Worm (Caenorhabditis elegans) whole organism, early embryonic: Measurements from ENCODE around the gene elo-4.

Experiments used
- F13C5.2 ChIP-seq: sonication (generic microtip); optimal IDR thresholded peaks from 2 replicates; lab custom pipeline; 2017; ENCODE audit warnings: mild to moderate bottlenecking, missing genetic modification characterization, inconsistent platforms, missing compliant biosample characterization
- aly-1 ChIP-seq: sonication (generic microtip); optimal IDR thresholded peaks from 2 replicates; lab custom pipeline; 2016; ENCODE audit warnings: missing genetic modification characterization, missing compliant biosample characterization
- ama-1 ChIP-seq: fragments of 150-350 bp; optimal IDR thresholded peaks from 2 replicates; lab custom pipeline; 2014
- flt-1 ChIP-seq: fragments of 200-800 bp; sonication (Bioruptor generic); IDR thresholded peaks from 2 replicates; pipeline ENCODE4 v1.3.6; 2022; ENCODE audit warnings: missing genetic modification characterization, missing compliant biosample characterization
- hmg-4 ChIP-seq: fragments of 200-800 bp; sonication (Bioruptor generic); optimal IDR thresholded peaks from 2 replicates; lab custom pipeline; 2018; ENCODE audit warnings: mild to moderate bottlenecking, missing genetic modification characterization, missing compliant biosample characterization
- sea-1 ChIP-seq: fragments of 200-800 bp; sonication (Bioruptor generic); conservative IDR thresholded peaks from 2 replicates; pipeline ENCODE4 v1.3.6; 2022; ENCODE audit warnings: missing genetic modification characterization, missing compliant biosample characterization

- no peak for TF ChIP-seq sea-1 (GFP tag; lab: Robert Waterston, UW)
- no peak for TF ChIP-seq aly-1 (tag; lab: Kevin White, UChicago)
- no peak for TF ChIP-seq hmg-4 (GFP tag; lab: Kevin White, UChicago)
- no peak for TF ChIP-seq ama-1 (lab: Kevin White, UChicago)
- TF ChIP-seq flt-1 = no peak
- no peak for TF ChIP-seq F13C5.2
Observed at ce11 chrIII:9314476-9314875, 19.6 kb downstream of the elo-4 start, which contains the start of gene C40H1.8.
